Worm (Caenorhabditis elegans) whole organism, young adult: ENCODE results near the gene nac-2.

Experiments
- B0035.1 ChIP-seq: sonication (generic microtip); optimal IDR thresholded peaks from 2 replicates; lab custom pipeline; 2016; ENCODE audit warnings: missing genetic modification characterization, mild to moderate bottlenecking, missing compliant biosample characterization, missing genotype, missing genetic modification reagents
- C06A6.2 ChIP-seq: fragments of 200-800 bp; sonication (Bioruptor generic); conservative IDR thresholded peaks from 2 replicates; pipeline ENCODE4 v1.3.6; 2022; ENCODE audit warnings: missing genetic modification characterization, missing compliant biosample characterization
- F23B12.7 ChIP-seq: sonication (generic microtip); optimal IDR thresholded peaks from 2 replicates; lab custom pipeline; 2017; ENCODE audit warnings: missing genetic modification characterization, mild to moderate bottlenecking, missing compliant biosample characterization, antibody characterized with exemption, moderate library complexity; ENCODE audit not compliant: insufficient read depth
- F39B2.1 ChIP-seq: fragments of 200-800 bp; sonication (Bioruptor generic); IDR thresholded peaks from 2 replicates; pipeline ENCODE4 v1.3.6; 2022; ENCODE audit warnings: missing genetic modification reagents, missing genetic modification characterization, missing compliant biosample characterization
- F49E8.2 ChIP-seq: sonication (generic microtip); optimal IDR thresholded peaks from 3 replicates; lab custom pipeline; 2017; ENCODE audit warnings: missing genetic modification characterization, mild to moderate bottlenecking, missing compliant biosample characterization, antibody characterized with exemption, moderate library complexity; ENCODE audit not compliant: insufficient read depth
- F52B5.7 ChIP-seq: sonication (generic microtip); optimal IDR thresholded peaks from 2 replicates; lab custom pipeline; 2016; ENCODE audit warnings: mild to moderate bottlenecking, missing genetic modification characterization, missing compliant biosample characterization
- F57A8.1 ChIP-seq: fragments of 200-800 bp; sonication (Bioruptor generic); optimal IDR thresholded peaks from 2 replicates; lab custom pipeline; 2018; ENCODE audit warnings: mild to moderate bottlenecking, missing genetic modification characterization, moderate library complexity, missing compliant biosample characterization
- F57C9.4 ChIP-seq: sonication (generic microtip); optimal IDR thresholded peaks from 2 replicates; lab custom pipeline; 2017; ENCODE audit warnings: mild to moderate bottlenecking, missing genetic modification characterization, missing compliant biosample characterization
- Y67H2A.10 ChIP-seq: fragments of 200-800 bp; sonication (Bioruptor generic); conservative IDR thresholded peaks from 2 replicates; pipeline ENCODE4 v1.3.6; 2022; ENCODE audit warnings: missing genetic modification reagents, missing genetic modification characterization, missing compliant biosample characterization
- Y79H2A.3 ChIP-seq: fragments of 200-800 bp; sonication (Bioruptor generic); conservative IDR thresholded peaks from 2 replicates; pipeline ENCODE4 v1.3.6; 2022; ENCODE audit warnings: missing genetic modification reagents, missing genetic modification characterization, missing compliant biosample characterization
- Y95B8A.8 ChIP-seq: fragments of 200-800 bp; sonication (Bioruptor generic); IDR thresholded peaks from 2 replicates; pipeline ENCODE4 v1.3.6; 2022; ENCODE audit warnings: missing genetic modification reagents, missing genetic modification characterization, missing compliant biosample characterization
- atf-7 ChIP-seq: sonication (generic microtip); optimal IDR thresholded peaks from 2 replicates; lab custom pipeline; 2017; ENCODE audit warnings: mild to moderate bottlenecking, missing genetic modification characterization, missing compliant biosample characterization
- athp-1 ChIP-seq: sonication (generic microtip); optimal IDR thresholded peaks from 2 replicates; lab custom pipeline; 2017; ENCODE audit warnings: mild to moderate bottlenecking, missing genetic modification characterization, missing compliant biosample characterization
- ceh-27 ChIP-seq: fragments of 200-800 bp; sonication (Bioruptor generic); optimal IDR thresholded peaks from 2 replicates; lab custom pipeline; 2018; ENCODE audit warnings: mild to moderate bottlenecking, missing genetic modification characterization, moderate library complexity, missing compliant biosample characterization
- ceh-58 ChIP-seq: fragments of 200-800 bp; sonication (Bioruptor generic); IDR thresholded peaks from 2 replicates; pipeline ENCODE4 v1.3.6; 2022; ENCODE audit warnings: missing genetic modification characterization, missing compliant biosample characterization
- ceh-79 ChIP-seq: sonication (generic microtip); optimal IDR thresholded peaks from 2 replicates; lab custom pipeline; 2017; ENCODE audit warnings: mild to moderate bottlenecking, missing genetic modification characterization, missing compliant biosample characterization
- die-1 ChIP-seq: sonication (generic microtip); optimal IDR thresholded peaks from 2 replicates; lab custom pipeline; 2016; ENCODE audit warnings: missing genotype, mild to moderate bottlenecking, missing genetic modification characterization, missing compliant biosample characterization
- egrh-3 ChIP-seq: fragments of 200-800 bp; sonication (Bioruptor generic); IDR thresholded peaks from 2 replicates; pipeline ENCODE4 v1.3.6; 2022; ENCODE audit warnings: missing genetic modification reagents, missing genetic modification characterization, missing compliant biosample characterization
- hlh-26 ChIP-seq: fragments of 200-800 bp; sonication (Bioruptor generic); conservative IDR thresholded peaks from 2 replicates; pipeline ENCODE4 v1.3.6; 2022; ENCODE audit warnings: missing genetic modification reagents, missing genetic modification characterization, missing compliant biosample characterization
- hmg-1.2 ChIP-seq: fragments of 200-800 bp; sonication (Bioruptor generic); IDR thresholded peaks from 2 replicates; pipeline ENCODE4 v1.3.6; 2022; ENCODE audit warnings: missing genetic modification reagents, missing genetic modification characterization, missing compliant biosample characterization
- hmg-20 ChIP-seq: fragments of 200-800 bp; sonication (Bioruptor generic); IDR thresholded peaks from 2 replicates; pipeline ENCODE4 v1.3.6; 2022; ENCODE audit warnings: missing genetic modification reagents, missing genetic modification characterization, missing compliant biosample characterization
- lag-1 ChIP-seq: fragments of 200-800 bp; sonication (Bioruptor generic); IDR thresholded peaks from 2 replicates; pipeline ENCODE4 v1.3.6; 2022; ENCODE audit warnings: missing genetic modification reagents, missing genetic modification characterization, missing compliant biosample characterization
- lir-1 ChIP-seq: fragments of 200-800 bp; sonication (Bioruptor generic); conservative IDR thresholded peaks from 2 replicates; pipeline ENCODE4 v1.3.6; 2022; ENCODE audit warnings: missing genetic modification reagents, missing genetic modification characterization, missing compliant biosample characterization
- lsl-1 ChIP-seq: fragments of 200-800 bp; sonication (Bioruptor generic); optimal IDR thresholded peaks from 2 replicates; lab custom pipeline; 2018; ENCODE audit warnings: mild to moderate bottlenecking, missing genetic modification characterization, moderate library complexity, missing compliant biosample characterization
- madf-3 ChIP-seq: fragments of 200-800 bp; sonication (Bioruptor generic); IDR thresholded peaks from 2 replicates; pipeline ENCODE4 v1.3.6; 2022; ENCODE audit warnings: missing genetic modification reagents, missing genetic modification characterization, missing compliant biosample characterization
- mel-28 ChIP-seq: sonication (generic microtip); optimal IDR thresholded peaks from 2 replicates; lab custom pipeline; 2016; ENCODE audit warnings: borderline replicate concordance, mild to moderate bottlenecking, missing genetic modification characterization, missing compliant biosample characterization
- nfyb-1 ChIP-seq: fragments of 200-800 bp; sonication (Bioruptor generic); IDR thresholded peaks from 2 replicates; pipeline ENCODE4 v1.3.6; 2022; ENCODE audit warnings: missing genetic modification reagents, missing genetic modification characterization, missing compliant biosample characterization
- rcor-1 ChIP-seq: fragments of 200-800 bp; sonication (Bioruptor generic); IDR thresholded peaks from 2 replicates; pipeline ENCODE4 v1.3.6; 2022; ENCODE audit warnings: missing genetic modification reagents, missing genetic modification characterization, missing compliant biosample characterization
- rpc-1 ChIP-seq, 2 experiments: fragments of 150-350 bp in 1 of 2; sonication (generic microtip) in 1 of 2; optimal IDR thresholded peaks; 2 replicates each; lab custom pipeline; 2014 to 2018; ENCODE audit warnings: missing biosample characterization in 1 of 2, missing genetic modification characterization in 1 of 2, missing genetic modification reagents in 1 of 2, missing genotype in 1 of 2
- snpc-4 ChIP-seq, 5 experiments: fragments of 150-350 bp in 1 of 5; sonication (generic microtip) in 4 of 5; optimal IDR thresholded peaks; 2 replicates each; lab custom pipeline; 2014 to 2018; ENCODE audit warnings: missing genetic modification characterization in 5 of 5, missing biosample characterization in 3 of 5, antibody characterized with exemption in 2 of 5, mild to moderate bottlenecking in 2 of 5, missing compliant biosample characterization in 2 of 5, missing genotype in 2 of 5, moderate library complexity in 2 of 5, missing genetic modification reagents in 1 of 5
- sptf-2 ChIP-seq: fragments of 200-800 bp; sonication (Bioruptor generic); optimal IDR thresholded peaks from 2 replicates; lab custom pipeline; 2018; ENCODE audit warnings: mild to moderate bottlenecking, missing genetic modification characterization, missing compliant biosample characterization
- tlf-1 ChIP-seq: fragments of 200-800 bp; sonication (Bioruptor generic); optimal IDR thresholded peaks from 2 replicates; lab custom pipeline; 2018; ENCODE audit warnings: mild to moderate bottlenecking, missing genetic modification characterization, missing compliant biosample characterization
- unc-62 ChIP-seq: fragments of 150-350 bp; optimal IDR thresholded peaks from 2 replicates; lab custom pipeline; 2014; ENCODE audit warnings: missing biosample characterization, missing genetic modification reagents, missing genetic modification characterization
- zfh-2 ChIP-seq: fragments of 200-800 bp; sonication (Bioruptor generic); conservative IDR thresholded peaks from 2 replicates; pipeline ENCODE4 v1.3.6; 2022; ENCODE audit warnings: missing genetic modification reagents, missing genetic modification characterization, missing compliant biosample characterization
- ztf-18 ChIP-seq: sonication (generic microtip); optimal IDR thresholded peaks from 2 replicates; lab custom pipeline; 2016; ENCODE audit warnings: missing genotype, mild to moderate bottlenecking, missing genetic modification characterization, missing compliant biosample characterization
- ztf-25 ChIP-seq: fragments of 200-800 bp; sonication (Bioruptor generic); IDR thresholded peaks from 2 replicates; pipeline ENCODE4 v1.3.6; 2022; ENCODE audit warnings: missing genetic modification reagents, missing genetic modification characterization, missing compliant biosample characterization
- ztf-28 ChIP-seq: fragments of 200-800 bp; sonication (Bioruptor generic); IDR thresholded peaks from 2 replicates; pipeline ENCODE4 v1.3.6; 2022; ENCODE audit warnings: missing genetic modification reagents, missing genetic modification characterization, missing compliant biosample characterization

Gene nac-2

DNA sequence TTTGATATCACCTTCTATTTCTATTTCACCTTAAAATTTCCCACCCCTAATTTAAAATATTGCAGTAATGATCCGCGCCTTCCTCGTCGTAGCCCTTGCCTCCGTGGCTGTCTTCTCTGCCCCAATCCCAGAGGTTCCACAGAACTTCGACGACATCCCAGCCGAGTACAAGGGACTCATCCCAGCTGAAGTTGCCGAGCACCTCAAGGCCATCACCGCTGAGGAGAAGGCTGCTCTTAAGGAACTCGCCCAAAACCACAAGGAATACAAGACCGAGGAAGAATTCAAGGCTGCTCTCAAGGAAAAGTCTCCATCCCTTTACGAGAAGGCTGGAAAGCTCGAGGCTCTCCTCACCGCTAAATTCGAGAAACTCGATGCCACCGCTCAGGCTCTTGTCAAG lies 38.7 kb upstream of the nac-2 start, which contains the start of gene far-2:
TSS of gene far-2 (plus strand) at position 66 of the 400 bp plus-strand sequence.
- TF ChIP-seq F52B5.7 (tag; lab: Kevin White, UChicago) (no peak), zfh-2 (peak; percentile 75), nfyb-1 (GFP tag; lab: Robert Waterston, UW) (0 out of 2 replicates have a peak, but pooled peaks have one; percentile 46), lag-1 (GFP tag; lab: Robert Waterston, UW) (no peak), atf-7 (tag; lab: Kevin White, UChicago) (no peak), Y79H2A.3 (GFP tag; lab: Robert Waterston, UW) (no peak), F57C9.4 (tag; lab: Kevin White, UChicago) (no peak), tlf-1 (GFP tag; lab: Kevin White, UChicago) (no peak), hlh-26 (GFP tag; lab: Robert Waterston, UW) (no peak), egrh-3 (GFP tag; lab: Robert Waterston, UW) (0 out of 2 replicates have a peak, but pooled peaks have one; percentile 6), sptf-2 (GFP tag; lab: Kevin White, UChicago) (no peak), die-1 (tag; lab: Kevin White, UChicago) (no peak), C06A6.2 (GFP tag; lab: Robert Waterston, UW) (no peak), lsl-1 (GFP tag; lab: Kevin White, UChicago) (no peak)

DNA sequence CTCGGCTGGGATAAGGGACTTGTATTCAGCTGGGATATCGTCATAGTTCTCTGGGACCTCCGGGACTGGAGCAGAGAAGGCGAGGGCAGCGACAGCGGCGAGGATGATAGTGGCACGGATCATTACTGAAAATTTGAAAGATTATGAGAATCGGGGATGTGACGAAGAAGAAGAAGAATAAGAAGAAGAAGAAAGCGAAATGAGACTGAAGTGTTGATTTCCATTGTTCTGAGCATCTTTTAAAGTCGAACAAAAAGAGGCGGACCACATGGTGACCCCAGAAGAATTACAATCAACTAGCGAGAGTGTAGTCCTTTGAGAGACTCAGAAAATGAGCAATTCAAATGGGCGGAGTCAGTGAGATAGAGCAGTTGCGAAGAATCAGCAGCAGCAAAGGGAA lies 38.0 kb upstream of the nac-2 start, which contains the start of gene far-1:
TSS of gene far-1 (minus strand) at position 125 of the 400 bp plus-strand sequence.
- no peak for TF ChIP-seq Y95B8A.8 (GFP tag; lab: Robert Waterston, UW)
- no peak for TF ChIP-seq Y67H2A.10
- TF ChIP-seq F49E8.2: no peak
- TF ChIP-seq zfh-2: no peak
- TF ChIP-seq B0035.1: no peak
- TF ChIP-seq lag-1 (GFP tag; lab: Robert Waterston, UW): no peak
- TF ChIP-seq lir-1 (GFP tag; lab: Robert Waterston, UW): no peak
- TF ChIP-seq snpc-4 (GFP tag; optimal IDR thresholded peaks at IDR 0.05; lab: Kevin White, UChicago): no peak
- no peak for TF ChIP-seq snpc-4 (tag; optimal IDR thresholded peaks at IDR 0.05; lab: Kevin White, UChicago)
- no peak for TF ChIP-seq ceh-27
- TF ChIP-seq F23B12.7 (tag; lab: Kevin White, UChicago): no peak
- no peak for TF ChIP-seq hmg-1.2 (GFP tag; lab: Robert Waterston, UW)
- TF ChIP-seq ztf-25 (GFP tag; lab: Robert Waterston, UW): no peak
- no peak for TF ChIP-seq ceh-58 (GFP tag; lab: Robert Waterston, UW)
- TF ChIP-seq ceh-79 (tag; lab: Kevin White, UChicago): no peak
- TF ChIP-seq madf-3: no peak
- TF ChIP-seq, all 124 proteins: peak for 0

DNA sequence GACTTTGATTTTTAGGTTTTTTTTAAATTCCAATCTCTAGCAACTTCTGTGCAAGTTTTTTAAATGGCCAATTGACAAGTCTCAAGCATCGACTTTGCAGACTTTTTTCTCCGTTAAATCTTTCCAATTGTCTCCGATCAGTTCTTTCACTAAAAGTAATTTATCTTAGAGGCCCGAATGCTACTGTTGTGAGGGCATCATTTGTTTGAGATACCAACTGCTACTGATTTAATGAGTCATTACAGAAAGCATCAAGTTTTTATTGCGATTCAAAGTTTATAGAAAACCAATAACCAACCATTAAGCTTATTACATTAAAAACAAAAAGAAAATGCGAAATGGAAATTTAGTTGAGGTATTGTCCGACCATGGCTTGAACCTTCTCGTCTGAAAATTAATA lies 37.0 kb upstream of the nac-2 start:
- TF ChIP-seq ztf-18 (tag; lab: Kevin White, UChicago) (no peak), unc-62 (GFP tag; lab: Kevin White, UChicago) (no peak), mel-28 (no peak), athp-1 (tag; lab: Kevin White, UChicago) (no peak), F57A8.1 (no peak), hmg-20 (no peak), F39B2.1 (GFP tag; lab: Robert Waterston, UW) (no peak), ztf-28 (GFP tag; lab: Robert Waterston, UW) (no peak), rpc-1 (optimal IDR thresholded peaks at IDR 0.05; lab: Kevin White, UChicago) (no peak), rpc-1 (tag; optimal IDR thresholded peaks at IDR 0.05; lab: Kevin White, UChicago) (no peak), F52B5.7 (tag; lab: Kevin White, UChicago) (no peak), rcor-1 (GFP tag; lab: Robert Waterston, UW) (no peak), egrh-3 (GFP tag; lab: Robert Waterston, UW) (no peak), ceh-27 (no peak)
